Worm (Caenorhabditis elegans) whole organism, mixed stage, embryonic: ENCODE measurements around the gene lmtr-3.
A peak's percentile ranks its signal among the peaks of the same experiment; 100 is the strongest.

Source experiments
- M03D4.4 ChIP-seq: sonication (generic microtip); optimal IDR thresholded peaks from 2 replicates; lab custom pipeline; 2017; ENCODE audit warnings: mild to moderate bottlenecking, missing genetic modification characterization, missing compliant biosample characterization
- bed-3 ChIP-seq: fragments of 200-800 bp; sonication (Bioruptor generic); optimal IDR thresholded peaks from 3 replicates; lab custom pipeline; 2018; ENCODE audit warnings: mild to moderate bottlenecking, missing genetic modification characterization, moderate library complexity, missing compliant biosample characterization
- blmp-1 ChIP-seq: fragments of 150-350 bp; optimal IDR thresholded peaks from 2 replicates; lab custom pipeline; 2014; ENCODE audit warnings: missing biosample characterization, missing genetic modification characterization
- ceh-39 ChIP-seq: fragments of 150-350 bp; optimal IDR thresholded peaks from 2 replicates; lab custom pipeline; 2014; ENCODE audit warnings: missing biosample characterization, missing genetic modification characterization
- ceh-43 ChIP-seq: fragments of 200-800 bp; sonication (Bioruptor generic); optimal IDR thresholded peaks from 2 replicates; lab custom pipeline; 2018; ENCODE audit warnings: mild to moderate bottlenecking, missing genetic modification characterization, moderate library complexity, missing compliant biosample characterization
- ceh-83 ChIP-seq: fragments of 200-800 bp; sonication (Bioruptor generic); optimal IDR thresholded peaks from 2 replicates; lab custom pipeline; 2018; ENCODE audit warnings: mild to moderate bottlenecking, missing genetic modification characterization, missing compliant biosample characterization
- ces-1 ChIP-seq: fragments of 150-350 bp; optimal IDR thresholded peaks from 2 replicates; lab custom pipeline; 2014; ENCODE audit warnings: missing biosample characterization, missing genetic modification reagents, missing genetic modification characterization
- cnd-1 ChIP-seq: fragments of 200-800 bp; sonication (Bioruptor generic); optimal IDR thresholded peaks from 2 replicates; lab custom pipeline; 2018; ENCODE audit warnings: mild to moderate bottlenecking, missing genetic modification characterization, missing compliant biosample characterization
- drap-1 ChIP-seq: fragments of 200-800 bp; sonication (Bioruptor generic); optimal IDR thresholded peaks from 3 replicates; lab custom pipeline; 2018; ENCODE audit warnings: mild to moderate bottlenecking, missing genetic modification characterization, missing compliant biosample characterization
- elt-1 ChIP-seq: sonication (generic microtip); optimal IDR thresholded peaks from 2 replicates; lab custom pipeline; 2017; ENCODE audit warnings: missing genetic modification characterization, mild to moderate bottlenecking, missing compliant biosample characterization, antibody characterized with exemption, moderate library complexity, borderline replicate concordance; ENCODE audit not compliant: insufficient read depth
- elt-3 ChIP-seq: fragments of 150-350 bp; optimal IDR thresholded peaks from 2 replicates; lab custom pipeline; 2014; ENCODE audit warnings: missing biosample characterization, missing genetic modification characterization
- flh-1 ChIP-seq: fragments of 200-800 bp; sonication (Bioruptor generic); optimal IDR thresholded peaks from 2 replicates; lab custom pipeline; 2018; ENCODE audit warnings: mild to moderate bottlenecking, missing genetic modification characterization, moderate library complexity, missing compliant biosample characterization
- ham-2 ChIP-seq: fragments of 200-800 bp; sonication (Bioruptor generic); optimal IDR thresholded peaks from 2 replicates; lab custom pipeline; 2018; ENCODE audit warnings: mild to moderate bottlenecking, missing genetic modification characterization, missing compliant biosample characterization
- hlh-1 ChIP-seq: fragments of 150-350 bp; optimal IDR thresholded peaks from 2 replicates; lab custom pipeline; 2014; ENCODE audit warnings: missing biosample characterization, missing genetic modification reagents, missing genetic modification characterization
- lin-13 ChIP-seq: fragments of 150-350 bp; optimal IDR thresholded peaks from 2 replicates; lab custom pipeline; 2014; ENCODE audit warnings: missing biosample characterization, missing genetic modification characterization
- lin-32 ChIP-seq: fragments of 200-800 bp; sonication (Bioruptor generic); optimal IDR thresholded peaks from 2 replicates; lab custom pipeline; 2018; ENCODE audit warnings: mild to moderate bottlenecking, missing genetic modification characterization, missing compliant biosample characterization
- mab-5 ChIP-seq: fragments of 150-350 bp; optimal IDR thresholded peaks from 2 replicates; lab custom pipeline; 2014; ENCODE audit warnings: missing biosample characterization, missing genetic modification characterization
- mep-1 ChIP-seq: fragments of 150-350 bp; optimal IDR thresholded peaks from 2 replicates; lab custom pipeline; 2017; ENCODE audit warnings: missing biosample characterization, missing genetic modification reagents, missing genetic modification characterization, inconsistent platforms
- mls-2 ChIP-seq: sonication (generic microtip); optimal IDR thresholded peaks from 2 replicates; lab custom pipeline; 2016; ENCODE audit warnings: mild to moderate bottlenecking, missing genetic modification characterization, moderate library complexity, missing compliant biosample characterization
- nhr-12 ChIP-seq: fragments of 150-350 bp; optimal IDR thresholded peaks from 2 replicates; lab custom pipeline; 2014; ENCODE audit warnings: missing biosample characterization, missing genetic modification characterization
- nhr-2 ChIP-seq: fragments of 150-350 bp; optimal IDR thresholded peaks from 2 replicates; lab custom pipeline; 2014; ENCODE audit warnings: missing biosample characterization, missing genetic modification characterization
- nhr-237 ChIP-seq: fragments of 150-350 bp; optimal IDR thresholded peaks from 2 replicates; lab custom pipeline; 2014; ENCODE audit warnings: missing biosample characterization, missing genetic modification characterization
- nhr-28 ChIP-seq: fragments of 150-350 bp; optimal IDR thresholded peaks from 2 replicates; lab custom pipeline; 2014; ENCODE audit warnings: missing biosample characterization, missing genetic modification characterization
- nhr-76 ChIP-seq: sonication (generic microtip); optimal IDR thresholded peaks from 2 replicates; lab custom pipeline; 2017; ENCODE audit warnings: missing biosample characterization, missing genetic modification characterization
- pha-4 ChIP-seq: fragments of 150-350 bp; optimal IDR thresholded peaks from 2 replicates; lab custom pipeline; 2018; ENCODE audit warnings: missing biosample characterization, missing genetic modification reagents, missing genetic modification characterization
- sem-2 ChIP-seq: fragments of 200-800 bp; sonication (Bioruptor generic); optimal IDR thresholded peaks from 2 replicates; lab custom pipeline; 2018; ENCODE audit warnings: mild to moderate bottlenecking, missing genetic modification characterization, missing compliant biosample characterization
- snpc-4 ChIP-seq: fragments of 150-350 bp; optimal IDR thresholded peaks from 2 replicates; lab custom pipeline; 2014; ENCODE audit warnings: missing biosample characterization, missing genetic modification characterization
- sptf-1 ChIP-seq: sonication (generic microtip); optimal IDR thresholded peaks from 2 replicates; lab custom pipeline; 2017; ENCODE audit warnings: mild to moderate bottlenecking, missing genetic modification characterization, moderate library complexity, missing compliant biosample characterization
- tbx-8 ChIP-seq: fragments of 200-800 bp; sonication (Bioruptor generic); optimal IDR thresholded peaks from 2 replicates; lab custom pipeline; 2018; ENCODE audit warnings: mild to moderate bottlenecking, missing genetic modification characterization, moderate library complexity, missing compliant biosample characterization
- unc-120 ChIP-seq: sonication (generic microtip); optimal IDR thresholded peaks from 2 replicates; lab custom pipeline; 2017; ENCODE audit warnings: missing genetic modification characterization, missing compliant biosample characterization; ENCODE audit not compliant: poor library complexity, severe bottlenecking
- unc-39 ChIP-seq: fragments of 150-350 bp; optimal IDR thresholded peaks from 2 replicates; lab custom pipeline; 2014; ENCODE audit warnings: missing biosample characterization, missing genetic modification characterization
- unc-62 ChIP-seq: fragments of 150-350 bp; optimal IDR thresholded peaks from 2 replicates; lab custom pipeline; 2014; ENCODE audit warnings: missing biosample characterization, missing genetic modification reagents, missing genetic modification characterization
- zip-8 ChIP-seq: fragments of 150-350 bp; optimal IDR thresholded peaks from 2 replicates; lab custom pipeline; 2014; ENCODE audit warnings: missing biosample characterization, missing genetic modification characterization
- ztf-11 ChIP-seq: fragments of 150-350 bp; optimal IDR thresholded peaks from 2 replicates; lab custom pipeline; 2014; ENCODE audit warnings: missing biosample characterization, missing genetic modification characterization

lmtr-3 gene

DNA sequence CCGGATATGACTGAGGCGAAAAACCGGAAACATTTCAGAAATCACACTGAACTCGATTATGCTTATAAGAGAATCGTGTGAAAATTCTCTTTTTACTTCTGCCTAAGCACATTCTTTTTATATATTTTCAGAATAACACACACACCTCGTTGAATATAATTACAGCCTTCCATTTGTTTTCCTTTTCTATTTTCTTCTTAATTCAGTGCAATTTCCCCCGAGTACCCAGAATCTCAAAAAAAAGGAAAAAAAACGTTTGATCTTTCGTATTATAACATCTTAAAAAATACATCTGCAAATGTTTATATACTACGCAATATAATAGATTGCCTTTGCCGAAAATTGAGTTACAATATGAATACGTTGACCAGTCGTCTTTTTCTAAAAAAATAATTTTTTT lies 7.8 kb downstream of the lmtr-3 start:
- no peak for TF ChIP-seq unc-62
- TF ChIP-seq bed-3 (GFP tag; lab: Kevin White, UChicago) = no peak
- TF ChIP-seq elt-3 (tag; lab: Kevin White, UChicago) = no peak
- no peak for TF ChIP-seq lin-13
- no peak for TF ChIP-seq sptf-1 (tag; lab: Kevin White, UChicago)
- no peak for TF ChIP-seq nhr-237
- TF ChIP-seq ham-2 (GFP tag; lab: Kevin White, UChicago) = no peak
- no peak for TF ChIP-seq mls-2 (tag; lab: Kevin White, UChicago)
- no peak for TF ChIP-seq ceh-39 (tag; lab: Kevin White, UChicago)
- no peak for TF ChIP-seq nhr-76
- no peak for TF ChIP-seq M03D4.4 (tag; lab: Kevin White, UChicago)
- no peak for TF ChIP-seq nhr-2
- no peak for TF ChIP-seq mep-1 (tag; lab: Kevin White, UChicago)
- no peak for TF ChIP-seq zip-8 (tag; lab: Kevin White, UChicago)
- no peak for TF ChIP-seq drap-1 (GFP tag; lab: Kevin White, UChicago)

DNA sequence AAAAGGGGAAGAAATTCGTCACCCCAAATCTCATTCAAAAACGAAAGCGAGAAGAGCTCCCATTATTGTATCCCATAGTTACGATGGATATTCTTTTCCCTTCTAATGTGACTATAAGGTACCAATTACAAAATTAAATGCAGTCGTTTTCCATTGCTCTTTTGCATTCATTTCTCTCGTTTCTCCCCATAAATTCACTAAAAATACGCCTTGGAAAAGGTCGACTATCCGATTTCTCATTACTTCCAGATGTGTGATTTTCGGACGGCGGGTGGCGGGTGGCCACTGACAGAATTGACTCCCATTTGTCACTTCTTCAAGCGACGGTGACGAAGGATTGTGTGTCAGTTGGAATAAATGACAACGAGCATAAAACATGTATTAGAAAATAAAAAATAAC lies 9.5 kb downstream of the lmtr-3 start:
- no peak for TF ChIP-seq cnd-1
- no peak for TF ChIP-seq mab-5 (tag; lab: Kevin White, UChicago)
- TF ChIP-seq mls-2 (tag; lab: Kevin White, UChicago) = no peak
- no peak for TF ChIP-seq mep-1 (tag; lab: Kevin White, UChicago)
- TF ChIP-seq snpc-4 (tag; lab: Kevin White, UChicago) = no peak
- TF ChIP-seq sem-2 (GFP tag; lab: Kevin White, UChicago) = no peak
- no peak for TF ChIP-seq ham-2 (GFP tag; lab: Kevin White, UChicago)
- no peak for TF ChIP-seq elt-1 (tag; lab: Kevin White, UChicago)
- no peak for TF ChIP-seq flh-1 (GFP tag; lab: Kevin White, UChicago)
- no peak for TF ChIP-seq nhr-237
- no peak for TF ChIP-seq nhr-12 (tag; lab: Kevin White, UChicago)
- TF ChIP-seq nhr-2 = no peak
- no peak for TF ChIP-seq bed-3 (GFP tag; lab: Kevin White, UChicago)
- TF ChIP-seq nhr-28 (tag; lab: Kevin White, UChicago) = no peak
- no peak for TF ChIP-seq ztf-11 (tag; lab: Kevin White, UChicago)
- TF ChIP-seq blmp-1 = no peak
- no peak for TF ChIP-seq lin-32 (GFP tag; lab: Kevin White, UChicago)
- TF ChIP-seq pha-4 (tag; lab: Kevin White, UChicago) = no peak
- TF ChIP-seq M03D4.4 (tag; lab: Kevin White, UChicago) = no peak
- TF ChIP-seq, all 35 proteins: peak for 0

DNA sequence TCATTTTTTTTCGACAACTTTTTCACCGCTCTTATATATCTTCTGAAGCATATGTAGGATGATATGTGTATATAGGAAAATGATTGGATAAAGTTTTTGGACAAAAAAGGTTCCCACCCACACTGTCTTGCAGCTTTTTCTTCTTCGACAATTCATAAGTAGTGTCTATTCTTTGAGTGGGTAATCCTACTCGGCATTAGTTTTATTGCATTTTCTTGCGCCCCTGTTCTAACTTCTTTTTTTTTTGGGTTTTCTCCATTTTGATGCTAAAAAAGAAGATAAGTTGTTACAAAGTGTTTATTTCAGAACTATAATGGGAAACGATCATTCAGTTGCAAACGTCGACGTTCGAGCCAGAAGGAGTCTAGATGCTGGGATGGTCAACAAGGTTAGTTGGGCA lies 10.3 kb downstream of the lmtr-3 start, which contains the start of gene glb-3:
TSS of gene glb-3 (plus strand) at position 301 of the 400 bp plus-strand sequence.
- TF ChIP-seq hlh-1 = no peak
- no peak for TF ChIP-seq elt-1 (tag; lab: Kevin White, UChicago)
- TF ChIP-seq unc-39 = no peak
- TF ChIP-seq ceh-39 (tag; lab: Kevin White, UChicago) = no peak
- TF ChIP-seq drap-1 (GFP tag; lab: Kevin White, UChicago) = no peak
- TF ChIP-seq nhr-12 (tag; lab: Kevin White, UChicago) = no peak
- no peak for TF ChIP-seq ztf-11 (tag; lab: Kevin White, UChicago)
- TF ChIP-seq lin-32 (GFP tag; lab: Kevin White, UChicago) = no peak
- TF ChIP-seq nhr-237 = no peak
- TF ChIP-seq nhr-2 = no peak
- no peak for TF ChIP-seq ceh-83 (GFP tag; lab: Kevin White, UChicago)
- no peak for TF ChIP-seq ham-2 (GFP tag; lab: Kevin White, UChicago)
- no peak for TF ChIP-seq sem-2 (GFP tag; lab: Kevin White, UChicago)
- TF ChIP-seq tbx-8 (GFP tag; lab: Kevin White, UChicago) = no peak
- TF ChIP-seq cnd-1 = no peak
- no peak for TF ChIP-seq unc-62
- no peak for TF ChIP-seq ces-1 (GFP tag; lab: Kevin White, UChicago)
- TF ChIP-seq elt-3 (tag; lab: Kevin White, UChicago) = no peak

DNA sequence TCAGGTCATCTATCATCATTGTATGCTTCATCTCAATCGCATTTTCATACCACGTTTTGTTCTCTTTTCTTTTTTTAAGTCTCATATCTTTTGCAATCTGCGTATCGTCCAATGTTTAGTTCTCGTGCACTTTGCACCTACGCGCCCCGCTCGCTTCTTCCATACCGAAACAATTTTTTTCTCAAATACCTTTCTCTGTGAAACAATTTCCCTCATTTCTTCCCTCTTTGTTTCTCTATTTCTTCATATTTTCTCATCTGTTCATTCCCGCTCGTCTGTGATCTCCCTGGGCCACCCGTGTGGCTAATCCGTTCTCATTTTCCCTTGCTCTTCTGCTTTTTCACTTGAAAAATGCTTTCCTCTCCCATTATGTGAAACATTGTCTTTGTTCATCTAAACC lies 16.3 kb downstream of the lmtr-3 start:
- TF ChIP-seq drap-1 (GFP tag; lab: Kevin White, UChicago) (no peak), mep-1 (tag; lab: Kevin White, UChicago) (no peak), mab-5 (tag; lab: Kevin White, UChicago) (no peak), bed-3 (GFP tag; lab: Kevin White, UChicago) (no peak), mls-2 (tag; lab: Kevin White, UChicago) (no peak), pha-4 (tag; lab: Kevin White, UChicago) (no peak), ces-1 (GFP tag; lab: Kevin White, UChicago) (no peak), ceh-39 (tag; lab: Kevin White, UChicago) (no peak), nhr-28 (tag; lab: Kevin White, UChicago) (no peak), unc-120 (tag; lab: Kevin White, UChicago) (peak; percentile 65), ceh-43 (no peak), unc-62 (no peak), elt-1 (tag; lab: Kevin White, UChicago) (no peak), hlh-1 (peak; percentile 3), nhr-12 (tag; lab: Kevin White, UChicago) (no peak), nhr-76 (no peak)
